Fruit fly (Drosophila melanogaster): Measurements from ENCODE around the gene NijA.

The NijA gene

DNA sequence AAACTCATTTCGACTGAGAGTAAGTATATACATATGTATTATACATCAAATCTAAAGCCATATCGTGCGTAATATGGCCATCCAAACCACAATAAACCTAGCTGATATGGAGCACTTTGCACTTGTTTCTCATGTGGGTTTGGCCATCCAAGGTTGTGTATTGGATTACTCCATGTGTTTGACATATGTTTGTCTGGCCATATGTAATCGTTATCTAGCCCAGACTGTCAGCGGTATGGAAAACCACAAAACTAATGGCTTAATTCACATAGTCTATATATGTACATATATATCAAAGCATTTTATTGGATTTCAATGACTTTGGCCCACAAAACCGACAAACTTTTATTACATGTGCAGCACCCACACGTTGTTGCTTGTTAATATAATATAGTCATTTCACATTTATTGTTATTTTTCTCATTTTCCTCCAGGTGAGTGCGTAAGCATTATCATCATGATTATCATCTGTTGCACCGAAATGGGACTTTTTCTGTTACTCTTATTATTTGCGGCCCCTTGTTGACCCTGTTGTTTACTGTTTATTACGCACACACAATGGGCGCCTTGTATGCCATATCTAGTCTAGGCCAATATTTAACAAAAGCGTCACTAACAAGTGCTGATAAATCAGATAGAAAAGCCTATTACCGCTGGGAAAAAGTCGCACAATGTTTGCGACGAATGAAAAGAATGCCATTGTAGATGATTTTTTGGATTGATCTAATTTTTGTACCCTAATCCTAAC, 40.1 kb downstream of the NijA start (continued):
- no peak for TF ChIP-seq corto (GFP tag; optimal IDR thresholded peaks at IDR 0.05)
- TF ChIP-seq prd (optimal IDR thresholded peaks at IDR 0.05), result no peak
- TF ChIP-seq prd (GFP tag; IDR thresholded peaks at IDR 0.05), result no peak
- no peak for TF ChIP-seq CG30431 (GFP tag; optimal IDR thresholded peaks at IDR 0.05)
- TF ChIP-seq nerfin-2 (GFP tag; IDR thresholded peaks at IDR 0.05; ENCODE audit: partially characterized antibody), result no peak
- TF ChIP-seq pum (GFP tag; optimal IDR thresholded peaks at IDR 0.05), result peak; percentile 28
- peak; percentile 35 for TF ChIP-seq D19B (GFP tag; optimal IDR thresholded peaks at IDR 0.05)
- TF ChIP-seq CG4360 (GFP tag; IDR thresholded peaks at IDR 0.05), result peak; percentile 27; the same call in 1 of the 2 replicates
- TF ChIP-seq CG2202 (tag; optimal IDR thresholded peaks at IDR 0.05), result peak; percentile 68
- peak; percentile 75 for TF ChIP-seq Fer3 (tag; optimal IDR thresholded peaks at IDR 0.05)
- peak; percentile 23; the same call in 1 of the 2 replicates for TF ChIP-seq chm (GFP tag; IDR thresholded peaks at IDR 0.05)
- peak; percentile 70 for TF ChIP-seq Mes4 (GFP tag; optimal IDR thresholded peaks at IDR 0.05)
- TF ChIP-seq CG11398 (GFP tag; optimal IDR thresholded peaks at IDR 0.05), result peak; percentile 78
- peak; percentile 36 for TF ChIP-seq Lhr (GFP tag; optimal IDR thresholded peaks at IDR 0.05)
- TF ChIP-seq Asciz (GFP tag; optimal IDR thresholded peaks at IDR 0.05), result peak; percentile 91
- no peak for TF ChIP-seq Hr39 (optimal IDR thresholded peaks at IDR 0.05)
- no peak for TF ChIP-seq Hand (GFP tag; optimal IDR thresholded peaks at IDR 0.05)
- no peak; the same call in 2 of the 3 replicates for TF ChIP-seq CG11093 (GFP tag; IDR thresholded peaks at IDR 0.05)
- TF ChIP-seq CHES-1-like (GFP tag; optimal IDR thresholded peaks at IDR 0.05), result peak; percentile 49
- peak; percentile 7 for TF ChIP-seq Fer2 (tag; optimal IDR thresholded peaks at IDR 0.05)
- TF ChIP-seq Opbp (GFP tag; IDR thresholded peaks at IDR 0.05; ENCODE audit: partially characterized antibody), result no peak
- peak; percentile 12 for TF ChIP-seq Dip3 (GFP tag; optimal IDR thresholded peaks at IDR 0.05)
- peak; percentile 88 for TF ChIP-seq CG17568 (GFP tag; optimal IDR thresholded peaks at IDR 0.05)
- no peak for TF ChIP-seq Oaz (GFP tag; IDR thresholded peaks at IDR 0.05)
- TF ChIP-seq CG14441 (GFP tag; IDR thresholded peaks at IDR 0.05), result peak; percentile 20; the same call in 1 of the 2 replicates
- no peak for TF ChIP-seq MESR4 (GFP tag; optimal IDR thresholded peaks at IDR 0.05)
- TF ChIP-seq gfzf (GFP tag; optimal IDR thresholded peaks at IDR 0.05), result no peak
- TF ChIP-seq schlank (tag; optimal IDR thresholded peaks at IDR 0.05), result peak; percentile 78
- no peak for TF ChIP-seq dimm (GFP tag; IDR thresholded peaks at IDR 0.05)
- TF ChIP-seq C15 (GFP tag; IDR thresholded peaks at IDR 0.05), result 0 out of 3 replicates have a peak, but pooled peaks have one; percentile 34
- peak; percentile 18 for TF ChIP-seq Bteb2 (GFP tag; optimal IDR thresholded peaks at IDR 0.05)
- no peak for TF ChIP-seq Stat92E (GFP tag; optimal IDR thresholded peaks at IDR 0.05)
- peak; percentile 50 for TF ChIP-seq p53 (GFP tag; optimal IDR thresholded peaks at IDR 0.05)
- TF ChIP-seq CG8765 (GFP tag; IDR thresholded peaks at IDR 0.05), result no peak
- no peak for TF ChIP-seq CG31224 (GFP tag; IDR thresholded peaks at IDR 0.05)
- no peak for TF ChIP-seq H15 (GFP tag; IDR thresholded peaks at IDR 0.05)
- peak; percentile 1 for TF ChIP-seq CG9876 (GFP tag; optimal IDR thresholded peaks at IDR 0.05)
- TF ChIP-seq ato (GFP tag; IDR thresholded peaks at IDR 0.05; ENCODE audit: partially characterized antibody), result no peak
- peak; percentile 16 for TF ChIP-seq jing (GFP tag; optimal IDR thresholded peaks at IDR 0.05)
- TF ChIP-seq CG8924 (tag; optimal IDR thresholded peaks at IDR 0.05), result peak; percentile 59
- TF ChIP-seq wor (GFP tag; IDR thresholded peaks at IDR 0.05), result no peak
- peak; percentile 63 for TF ChIP-seq dmrt99B (tag; optimal IDR thresholded peaks at IDR 0.05)
- TF ChIP-seq btn (GFP tag; optimal IDR thresholded peaks at IDR 0.05), result peak; percentile 43
- peak; percentile 42 for TF ChIP-seq dmrt11E (tag; optimal IDR thresholded peaks at IDR 0.05)
- no peak for TF ChIP-seq Ravus (GFP tag; IDR thresholded peaks at IDR 0.05)
- peak; percentile 22 for TF ChIP-seq Hsf (GFP tag; optimal IDR thresholded peaks at IDR 0.05)
- peak; percentile 44 for TF ChIP-seq Oli (tag; optimal IDR thresholded peaks at IDR 0.05)
- TF ChIP-seq CG12942 (GFP tag; optimal IDR thresholded peaks at IDR 0.05), result peak; percentile 62
- peak; percentile 32 for TF ChIP-seq Atf-2 (GFP tag; optimal IDR thresholded peaks at IDR 0.05)
- TF ChIP-seq Dbx (GFP tag; IDR thresholded peaks at IDR 0.05), result peak; percentile 51; the same call in 1 of the 3 replicates
